Fruit fly (Drosophila melanogaster): ENCODE measurements around the gene Orct2.

- TF ChIP-seq CG15710 (tag; optimal IDR thresholded peaks at IDR 0.05) (no peak), CG34367 (tag; optimal IDR thresholded peaks at IDR 0.05) (no peak), CG10348 (GFP tag; IDR thresholded peaks at IDR 0.05) (no peak), CG12605 (GFP tag; IDR thresholded peaks at IDR 0.05) (no peak), EcR (GFP tag; optimal IDR thresholded peaks at IDR 0.05) (no peak), gl (tag; optimal IDR thresholded peaks at IDR 0.05) (no peak), CG8159 (tag; optimal IDR thresholded peaks at IDR 0.05) (no peak)
Measured at dm6 chr3R:24282567-24283324, 9.9 kb downstream of the Orct2 start.
